Worm (Caenorhabditis elegans): Measurements from ENCODE around the gene Y60C6A.1.

- no peak for TF ChIP-seq ttx-3 (tag; optimal IDR thresholded peaks at IDR 0.05)
- TF ChIP-seq F13H6.1 (tag; optimal IDR thresholded peaks at IDR 0.05): no peak
- no peak for TF ChIP-seq nhr-11 (tag; optimal IDR thresholded peaks at IDR 0.05)
- TF ChIP-seq C38D4.7 (GFP tag; optimal IDR thresholded peaks at IDR 0.05): no peak
- no peak for TF ChIP-seq che-1 (tag; optimal IDR thresholded peaks at IDR 0.05)
- TF ChIP-seq unc-86 (tag; optimal IDR thresholded peaks at IDR 0.05): no peak
- no peak for TF ChIP-seq ref-2 (tag; optimal IDR thresholded peaks at IDR 0.05)
- no peak for TF ChIP-seq elt-2 (tag; optimal IDR thresholded peaks at IDR 0.05)
- no peak for TF ChIP-seq Y22D7AL.16 (tag; optimal IDR thresholded peaks at IDR 0.05)
- TF ChIP-seq K02D7.2 (tag; optimal IDR thresholded peaks at IDR 0.05): no peak
- TF ChIP-seq nfya-1 (tag; optimal IDR thresholded peaks at IDR 0.05): no peak
- TF ChIP-seq tbx-7 (tag; optimal IDR thresholded peaks at IDR 0.05): no peak
Observed at ce11 chrV:4754123-4754522, 29.3 kb upstream of the Y60C6A.1 start, which contains the start of gene hil-4.
